Worm (Caenorhabditis elegans) whole organism, L1 larva: ENCODE data around the gene ZK616.3.

Experiments used
- C04F5.9 ChIP-seq: sonication (generic microtip); optimal IDR thresholded peaks from 2 replicates; lab custom pipeline; 2016; ENCODE audit warnings: missing genetic modification characterization, missing compliant biosample characterization
- C16A3.4 ChIP-seq: fragments of 150-350 bp; optimal IDR thresholded peaks from 2 replicates; lab custom pipeline; 2014; ENCODE audit warnings: missing biosample characterization, missing genetic modification characterization
- C34B4.2 ChIP-seq: sonication (generic microtip); optimal IDR thresholded peaks from 2 replicates; lab custom pipeline; 2017; ENCODE audit warnings: mild to moderate bottlenecking, missing genetic modification characterization, missing compliant biosample characterization
- Y116A8C.19 ChIP-seq: sonication (generic microtip); optimal IDR thresholded peaks from 2 replicates; lab custom pipeline; 2016; ENCODE audit warnings: missing compliant biosample characterization, missing genetic modification characterization, borderline replicate concordance
- aha-1 ChIP-seq: fragments of 150-350 bp; optimal IDR thresholded peaks from 2 replicates; lab custom pipeline; 2014; ENCODE audit warnings: missing biosample characterization, missing genetic modification characterization
- alr-1 ChIP-seq: fragments of 200-800 bp; sonication (Bioruptor generic); optimal IDR thresholded peaks from 2 replicates; lab custom pipeline; 2018; ENCODE audit warnings: borderline replicate concordance, mild to moderate bottlenecking, missing genetic modification characterization, missing compliant biosample characterization
- ama-1 ChIP-seq: fragments of 150-350 bp; optimal IDR thresholded peaks from 2 replicates; lab custom pipeline; 2014
- ceh-88 ChIP-seq: fragments of 200-800 bp; sonication (Bioruptor generic); IDR thresholded peaks from 2 replicates; pipeline ENCODE4 v1.3.6; 2022; ENCODE audit warnings: missing genetic modification characterization, missing compliant biosample characterization
- ces-1 ChIP-seq: fragments of 150-350 bp; optimal IDR thresholded peaks from 2 replicates; lab custom pipeline; 2014; ENCODE audit warnings: missing biosample characterization, missing genetic modification reagents, missing genetic modification characterization
- dpl-1 ChIP-seq, 3 experiments: fragments of 150-350 bp in 2 of 3; sonication (generic microtip) in 1 of 3; optimal IDR thresholded peaks; 2 replicates each; lab custom pipeline; 2014 to 2017; ENCODE audit warnings: missing biosample characterization in 3 of 3, missing genetic modification characterization in 3 of 3, missing genetic modification reagents in 3 of 3
- efl-1 ChIP-seq, 4 experiments: fragments of 150-350 bp; optimal IDR thresholded peaks in 3 of 4; peaks in 1 of 4; 1 replicate in 1 of 4; 2 replicates in 3 of 4; lab custom pipeline; 2014; ENCODE audit warnings: missing biosample characterization in 2 of 4, missing genetic modification characterization in 2 of 4, missing genetic modification reagents in 2 of 4
- egl-13 ChIP-seq: sonication (generic microtip); optimal IDR thresholded peaks from 2 replicates; lab custom pipeline; 2016; ENCODE audit warnings: missing genotype, missing genetic modification reagents, missing genetic modification characterization, missing compliant biosample characterization
- elt-3 ChIP-seq, 6 experiments: fragments of 150-350 bp in 1 of 6; sonication (generic microtip); optimal IDR thresholded peaks; 2 replicates each; lab custom pipeline; 2017 to 2018; ENCODE audit warnings: missing biosample characterization in 6 of 6, missing genetic modification characterization in 6 of 6, inconsistent platforms in 1 of 6
- ets-5 ChIP-seq: fragments of 200-800 bp; sonication (Bioruptor generic); IDR thresholded peaks from 2 replicates; pipeline ENCODE4 v1.3.6; 2022; ENCODE audit warnings: missing genetic modification characterization, missing compliant biosample characterization
- fkh-10 ChIP-seq: sonication (generic microtip); optimal IDR thresholded peaks from 2 replicates; lab custom pipeline; 2017; ENCODE audit warnings: missing biosample characterization, missing genetic modification reagents, missing genetic modification characterization
- fkh-4 ChIP-seq: sonication (generic microtip); optimal IDR thresholded peaks from 2 replicates; lab custom pipeline; 2016; ENCODE audit warnings: missing compliant biosample characterization, missing genetic modification characterization, borderline replicate concordance
- fkh-8 ChIP-seq: sonication (generic microtip); optimal IDR thresholded peaks from 2 replicates; lab custom pipeline; 2016; ENCODE audit warnings: mild to moderate bottlenecking, missing genetic modification characterization, missing compliant biosample characterization
- grh-1 ChIP-seq: fragments of 200-800 bp; sonication (Bioruptor generic); IDR thresholded peaks from 2 replicates; pipeline ENCODE4 v1.3.6; 2022; ENCODE audit warnings: missing genetic modification reagents, missing genetic modification characterization, missing compliant biosample characterization
- hlh-17 ChIP-seq: fragments of 200-800 bp; sonication (Bioruptor generic); optimal IDR thresholded peaks from 2 replicates; lab custom pipeline; 2018; ENCODE audit warnings: missing genetic modification characterization, mild to moderate bottlenecking, missing compliant biosample characterization, moderate library complexity, borderline replicate concordance
- isw-1 ChIP-seq: fragments of 200-800 bp; sonication (Bioruptor generic); IDR thresholded peaks from 2 replicates; pipeline ENCODE4 v1.3.6; 2022; ENCODE audit warnings: missing genetic modification characterization, missing compliant biosample characterization
- jun-1 ChIP-seq: fragments of 150-350 bp; optimal IDR thresholded peaks from 2 replicates; lab custom pipeline; 2014; ENCODE audit warnings: missing biosample characterization, missing genetic modification reagents, missing genetic modification characterization
- lin-13 ChIP-seq: fragments of 150-350 bp; optimal IDR thresholded peaks from 2 replicates; lab custom pipeline; 2014; ENCODE audit warnings: missing biosample characterization, missing genetic modification reagents, missing genetic modification characterization
- lin-14 ChIP-seq: fragments of 200-800 bp; sonication (Bioruptor generic); optimal IDR thresholded peaks from 2 replicates; lab custom pipeline; 2018; ENCODE audit warnings: mild to moderate bottlenecking, missing genetic modification characterization, moderate library complexity, missing compliant biosample characterization
- lin-35 ChIP-seq, 2 experiments: fragments of 150-350 bp; optimal IDR thresholded peaks; 2 replicates each; lab custom pipeline; 2014; ENCODE audit warnings: missing biosample characterization in 2 of 2, missing genetic modification characterization in 2 of 2, missing genetic modification reagents in 2 of 2
- lin-39 ChIP-seq: fragments of 150-350 bp; optimal IDR thresholded peaks from 2 replicates; lab custom pipeline; 2014; ENCODE audit warnings: missing biosample characterization, missing genetic modification reagents, missing genetic modification characterization
- lsy-2 ChIP-seq, 2 experiments: fragments of 150-350 bp; optimal IDR thresholded peaks; 2 replicates each; lab custom pipeline; 2014; ENCODE audit warnings: missing biosample characterization in 2 of 2, missing genetic modification characterization in 2 of 2
- mab-9 ChIP-seq: fragments of 200-800 bp; sonication (Bioruptor generic); IDR thresholded peaks from 2 replicates; pipeline ENCODE4 v1.3.6; 2022; ENCODE audit warnings: missing genetic modification reagents, missing genetic modification characterization, missing compliant biosample characterization
- mef-2 ChIP-seq: fragments of 150-350 bp; optimal IDR thresholded peaks from 2 replicates; lab custom pipeline; 2014; ENCODE audit warnings: missing biosample characterization, missing genetic modification characterization
- mep-1 ChIP-seq: fragments of 150-350 bp; optimal IDR thresholded peaks from 2 replicates; lab custom pipeline; 2014; ENCODE audit warnings: missing biosample characterization, missing genetic modification characterization
- nhr-19 ChIP-seq: fragments of 200-800 bp; sonication (Bioruptor generic); conservative IDR thresholded peaks from 2 replicates; pipeline ENCODE4 v1.3.6; 2022; ENCODE audit warnings: missing genetic modification characterization, missing compliant biosample characterization
- nhr-20 ChIP-seq: sonication (generic microtip); optimal IDR thresholded peaks from 2 replicates; lab custom pipeline; 2016; ENCODE audit warnings: mild to moderate bottlenecking, missing genetic modification characterization, missing compliant biosample characterization
- nhr-237 ChIP-seq: fragments of 150-350 bp; optimal IDR thresholded peaks from 2 replicates; lab custom pipeline; 2014; ENCODE audit warnings: missing biosample characterization, missing genetic modification characterization
- nhr-84 ChIP-seq: sonication (generic microtip); optimal IDR thresholded peaks from 2 replicates; lab custom pipeline; 2017; ENCODE audit warnings: missing biosample characterization, missing genetic modification characterization
- pqm-1 ChIP-seq: sonication (generic microtip); optimal IDR thresholded peaks from 3 replicates; lab custom pipeline; 2017; ENCODE audit warnings: missing biosample characterization, missing genetic modification characterization
- skn-1 ChIP-seq: fragments of 150-350 bp; optimal IDR thresholded peaks from 2 replicates; lab custom pipeline; 2014; ENCODE audit warnings: missing biosample characterization, missing genetic modification characterization
- snu-23 ChIP-seq: sonication (generic microtip); optimal IDR thresholded peaks from 2 replicates; lab custom pipeline; 2016; ENCODE audit warnings: missing genetic modification characterization, missing compliant biosample characterization
- sptf-1 ChIP-seq: fragments of 150-350 bp; optimal IDR thresholded peaks from 2 replicates; lab custom pipeline; 2014; ENCODE audit warnings: missing biosample characterization, missing genetic modification characterization
- sup-37 ChIP-seq: fragments of 200-800 bp; sonication (Bioruptor generic); optimal IDR thresholded peaks from 2 replicates; lab custom pipeline; 2018; ENCODE audit warnings: mild to moderate bottlenecking, missing genetic modification characterization, missing compliant biosample characterization
- tbx-2 ChIP-seq: sonication (generic microtip); optimal IDR thresholded peaks from 2 replicates; lab custom pipeline; 2016; ENCODE audit warnings: missing genetic modification characterization, missing compliant biosample characterization
- unc-130 ChIP-seq: fragments of 150-350 bp; optimal IDR thresholded peaks from 2 replicates; lab custom pipeline; 2017; ENCODE audit warnings: missing biosample characterization, missing genetic modification characterization, inconsistent platforms
- unc-30 ChIP-seq: sonication (generic microtip); optimal IDR thresholded peaks from 2 replicates; lab custom pipeline; 2017; ENCODE audit warnings: missing biosample characterization, missing genetic modification characterization
- unc-62 ChIP-seq: fragments of 150-350 bp; optimal IDR thresholded peaks from 2 replicates; lab custom pipeline; 2014; ENCODE audit warnings: missing biosample characterization, missing genetic modification reagents, missing genetic modification characterization
- unc-86 ChIP-seq: sonication (generic microtip); optimal IDR thresholded peaks from 2 replicates; lab custom pipeline; 2016; ENCODE audit warnings: missing genetic modification characterization, missing compliant biosample characterization
- xbp-1 ChIP-seq: sonication (generic microtip); optimal IDR thresholded peaks from 2 replicates; lab custom pipeline; 2016; ENCODE audit warnings: missing genetic modification characterization, missing compliant biosample characterization
- zag-1 ChIP-seq: fragments of 150-350 bp; optimal IDR thresholded peaks from 2 replicates; lab custom pipeline; 2014; ENCODE audit warnings: missing biosample characterization, missing genetic modification characterization
- ztf-4 ChIP-seq: fragments of 150-350 bp; optimal IDR thresholded peaks from 2 replicates; lab custom pipeline; 2014; ENCODE audit warnings: missing biosample characterization, missing genetic modification characterization

Gene ZK616.3

DNA sequence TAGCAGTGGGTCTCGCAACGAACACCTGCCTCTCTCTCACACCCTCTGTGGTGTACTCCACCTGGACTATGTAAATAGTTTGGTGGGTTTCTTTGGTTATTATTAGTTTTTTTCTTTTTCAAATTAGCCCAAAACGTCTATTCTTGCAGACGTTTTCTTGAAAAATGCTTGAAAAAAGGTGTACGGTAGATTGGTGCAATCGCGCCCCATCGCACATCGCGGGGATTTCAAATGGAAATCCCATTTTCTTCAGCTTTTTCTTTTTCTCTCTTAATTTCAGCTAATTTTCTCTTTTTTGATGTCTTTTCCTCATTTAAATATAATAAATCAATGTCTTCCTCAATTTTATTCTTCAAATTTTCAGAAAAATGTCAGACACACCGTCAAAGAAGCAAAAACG, 42.7 kb upstream of the ZK616.3 start, which contains the start of gene Y4C6B.1 (continued):
- no peak for TF ChIP-seq grh-1 (GFP tag; lab: Robert Waterston, UW)
- no peak for TF ChIP-seq nhr-237 (tag; lab: Kevin White, UChicago)
- TF ChIP-seq aha-1 = no peak
- no peak for TF ChIP-seq jun-1
- TF ChIP-seq unc-130 (tag; lab: Kevin White, UChicago) = no peak
- TF ChIP-seq ztf-4 = no peak
- TF ChIP-seq lin-35 (GFP tag; optimal IDR thresholded peaks at IDR 0.05; lab: Kevin White, UChicago) = peak; percentile 3 to 74

DNA sequence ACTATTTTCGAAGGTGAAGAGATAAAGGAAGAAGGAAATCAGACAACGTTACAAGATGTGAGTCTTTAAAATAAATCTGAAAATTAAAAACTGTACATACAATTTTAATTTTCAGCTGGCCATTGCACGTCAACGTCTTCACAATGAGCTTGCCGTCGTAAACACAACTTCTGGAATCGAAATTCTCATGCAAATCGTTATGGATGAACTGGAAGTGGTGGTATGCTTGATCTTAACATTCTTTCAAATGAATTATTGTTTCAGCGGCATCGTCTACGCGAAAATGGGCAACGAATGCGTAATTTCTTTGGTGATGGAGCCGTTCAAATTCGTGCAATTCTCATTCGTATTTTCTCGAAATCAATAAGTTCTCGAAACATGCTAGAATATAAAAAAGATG, 42.3 kb upstream of the ZK616.3 start:
- TF ChIP-seq egl-13 = no peak
- TF ChIP-seq elt-3 (tag; optimal IDR thresholded peaks at IDR 0.05; lab: Kevin White, UChicago) = no peak
- no peak for TF ChIP-seq lin-14
- no peak for TF ChIP-seq lsy-2 (tag; optimal IDR thresholded peaks at IDR 0.05; lab: Kevin White, UChicago)
- no peak for TF ChIP-seq xbp-1 (tag; lab: Kevin White, UChicago)

DNA sequence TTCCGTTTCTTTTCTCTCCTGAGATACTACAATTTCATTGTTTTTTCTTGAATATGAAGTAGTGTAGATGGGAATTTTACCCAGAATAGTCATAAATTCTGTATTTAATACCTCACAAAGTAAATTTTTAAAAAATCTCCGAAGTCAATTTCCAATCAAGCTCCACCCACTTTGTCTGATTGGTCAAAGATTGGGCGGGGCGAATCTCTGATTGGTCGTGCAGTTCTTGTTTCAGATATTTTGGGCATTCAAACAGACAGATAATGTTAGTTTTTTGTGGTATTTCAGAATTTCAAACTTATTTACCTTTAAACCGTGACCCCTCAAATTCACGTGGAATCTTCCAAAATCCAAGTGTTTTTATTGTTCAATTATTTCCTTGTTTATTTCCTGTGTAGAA, 36.3 kb upstream of the ZK616.3 start, which contains the start of gene F41H10.5:
Gene F41H10.5 (plus strand): TSS at position 375 of the 400 bp plus-strand sequence.
- TF ChIP-seq lin-39 (tag; lab: Kevin White, UChicago) (no peak), lsy-2 (tag; optimal IDR thresholded peaks at IDR 0.05; lab: Kevin White, UChicago) (no peak), grh-1 (GFP tag; lab: Robert Waterston, UW) (no peak), C16A3.4 (tag; lab: Kevin White, UChicago) (no peak), sup-37 (GFP tag; lab: Kevin White, UChicago) (no peak), egl-13 (no peak), unc-30 (no peak), nhr-20 (tag; lab: Kevin White, UChicago) (no peak)
- TF ChIP-seq, all 84 proteins: peak for 0

DNA sequence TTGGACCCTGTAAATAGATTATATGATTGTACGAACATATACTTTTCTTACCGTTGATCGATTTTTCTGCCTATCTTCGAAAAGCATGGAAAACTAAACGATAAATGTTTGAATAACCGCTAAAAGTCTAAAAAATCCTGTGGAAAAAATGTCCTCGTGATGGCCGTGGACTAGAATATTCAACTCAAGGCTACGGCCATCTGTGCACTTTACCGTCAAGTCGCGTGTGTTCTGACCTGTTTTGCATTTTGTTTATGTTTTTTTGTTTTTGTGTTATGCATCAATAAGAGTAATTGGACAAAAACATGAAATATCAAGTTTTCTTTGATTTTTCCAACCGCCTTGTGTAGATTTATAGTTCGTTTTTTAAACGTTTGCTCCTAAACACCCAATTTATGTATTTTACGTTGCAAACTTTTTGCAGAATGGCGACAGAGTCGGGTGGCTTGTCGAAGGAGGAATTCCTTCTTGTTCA, 32.7 kb upstream of the ZK616.3 start, which contains the start of the genes hda-6 and F41H10.4:
Gene hda-6 (minus strand): TSS at position 172 of the 475 bp plus-strand sequence.
Gene F41H10.4 (plus strand): TSS at position 425 of the 475 bp plus-strand sequence.
- TF ChIP-seq dpl-1 (GFP tag; optimal IDR thresholded peaks at IDR 0.05; lab: Kevin White, UChicago) = peak; percentile 67 to 82 (median 81)
- TF ChIP-seq ama-1 = no peak
- TF ChIP-seq tbx-2 (tag; lab: Kevin White, UChicago) = peak; percentile 88
- peak; percentile 85 for TF ChIP-seq fkh-4 (tag; lab: Kevin White, UChicago)
- TF ChIP-seq C16A3.4 (tag; lab: Kevin White, UChicago) = peak; percentile 71
- TF ChIP-seq fkh-8 (tag; lab: Kevin White, UChicago) = peak; percentile 71
- no peak for TF ChIP-seq fkh-10 (GFP tag; lab: Kevin White, UChicago)
- no peak for TF ChIP-seq pqm-1 (tag; lab: Kevin White, UChicago)
- TF ChIP-seq nhr-237 (tag; lab: Kevin White, UChicago) = no peak
- TF ChIP-seq nhr-84 (tag; lab: Kevin White, UChicago) = no peak
- peak; percentile 62 for TF ChIP-seq isw-1 (GFP tag; lab: Robert Waterston, UW)
- TF ChIP-seq xbp-1 (tag; lab: Kevin White, UChicago) = peak; percentile 87
- TF ChIP-seq C34B4.2 = no peak
- TF ChIP-seq efl-1 (optimal IDR thresholded peaks at IDR 0.05; lab: Kevin White, UChicago) = peak; percentile 65 to 83
- TF ChIP-seq efl-1 (GFP tag; optimal IDR thresholded peaks at IDR 0.05 in 1 of 2; lab: Kevin White, UChicago) = peak; percentile 82 to 98
- peak; percentile 93 for TF ChIP-seq mep-1
- no peak for TF ChIP-seq sup-37 (GFP tag; lab: Kevin White, UChicago)
- no peak for TF ChIP-seq ces-1 (GFP tag; lab: Kevin White, UChicago)
- TF ChIP-seq nhr-19 (GFP tag; lab: Robert Waterston, UW) = peak; percentile 76
- peak; percentile 40 for TF ChIP-seq C04F5.9 (tag; lab: Kevin White, UChicago)
- TF ChIP-seq snu-23 (GFP tag; lab: Kevin White, UChicago) = peak; percentile 90
- TF ChIP-seq unc-62 (GFP tag; lab: Kevin White, UChicago) = no peak
- TF ChIP-seq Y116A8C.19 (tag; lab: Kevin White, UChicago) = peak; percentile 27
- no peak for TF ChIP-seq sptf-1 (tag; lab: Kevin White, UChicago)
- TF ChIP-seq aha-1 = no peak
- peak; percentile 15 for TF ChIP-seq mef-2 (tag; lab: Kevin White, UChicago)
- TF ChIP-seq alr-1 = no peak
- no peak for TF ChIP-seq zag-1 (tag; lab: Kevin White, UChicago)
- peak; percentile 43 for TF ChIP-seq lin-13 (GFP tag; lab: Kevin White, UChicago)
- TF ChIP-seq ztf-4 = peak; percentile 34
- TF ChIP-seq skn-1 = no peak
- no peak for TF ChIP-seq ceh-88 (GFP tag; lab: Robert Waterston, UW)
- no peak for TF ChIP-seq ets-5 (GFP tag; lab: Robert Waterston, UW)
- TF ChIP-seq mab-9 (GFP tag; lab: Robert Waterston, UW) = peak; percentile 64; the same call in 1 of the 2 replicates
- TF ChIP-seq unc-86 (tag; lab: Kevin White, UChicago) = peak; percentile 72
- no peak for TF ChIP-seq hlh-17
- TF ChIP-seq lsy-2 (tag; optimal IDR thresholded peaks at IDR 0.05; lab: Kevin White, UChicago) = peak; percentile 87
